Worm (Caenorhabditis elegans) whole organism, dauer: ENCODE measurements around the gene fbxc-14.
"Not testable (repeated sequence)": the region's sequence is repeated elsewhere in the genome, so short reads cannot be mapped to it uniquely, and the experiment has no call there.

Experiments used
- unc-62 ChIP-seq: sonication (generic microtip); optimal IDR thresholded peaks from 2 replicates; lab custom pipeline; 2017; ENCODE audit warnings: missing biosample characterization, missing genetic modification reagents, missing genetic modification characterization

fbxc-14 gene

DNA sequence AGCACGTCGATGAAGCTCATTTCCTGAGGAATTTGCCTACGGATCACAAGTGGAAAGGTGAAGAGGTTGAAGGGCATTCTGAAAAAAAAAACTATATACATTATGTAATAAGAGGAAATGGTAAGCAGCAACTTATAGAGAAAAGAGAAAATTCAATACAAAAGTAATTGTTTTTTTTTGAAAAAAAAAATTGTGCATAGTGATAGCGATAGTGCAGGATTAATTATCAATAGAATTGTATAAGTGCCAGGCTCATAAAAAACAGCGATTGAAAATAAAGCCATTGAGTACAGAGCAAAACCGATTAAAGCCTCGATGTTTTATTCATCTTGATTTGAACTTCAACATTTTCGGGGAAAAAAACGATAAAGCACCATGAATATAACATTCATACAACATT is 1.2 kb upstream of the fbxc-14 start, which contains the start of gene C32B5.15:
C32B5.15 (minus strand) TSS at position 101 of the 400 bp plus-strand sequence.
- no peak for TF ChIP-seq unc-62 (GFP tag; lab: Kevin White, UChicago)

DNA sequence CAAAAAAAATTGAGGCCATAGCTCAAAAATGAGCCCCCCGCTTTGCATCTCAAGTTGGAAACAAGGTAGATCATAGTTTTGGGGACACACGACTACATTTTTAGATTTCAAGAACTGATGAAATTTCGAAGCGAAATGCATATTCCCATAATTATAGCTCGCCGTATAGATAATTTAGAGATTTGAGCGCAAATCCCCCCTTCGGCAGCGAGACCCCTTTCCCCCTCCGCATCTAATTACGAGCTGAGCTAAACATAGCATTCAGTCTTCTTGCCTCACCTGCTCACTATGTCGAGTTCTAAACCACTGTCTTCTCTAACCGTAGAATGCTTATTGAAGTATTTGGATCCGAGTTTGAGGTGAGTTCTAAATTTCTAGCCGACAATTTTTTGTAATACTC is 5.0 kb downstream of the fbxc-14 start, which contains the start of the genes fbxc-17 and fbxc-15:
fbxc-17 (minus strand) TSS at position 101 of the 400 bp plus-strand sequence.
fbxc-15 (plus strand) TSS at position 289 of the 400 bp plus-strand sequence.
- no peak for TF ChIP-seq unc-62 (GFP tag; lab: Kevin White, UChicago)

DNA sequence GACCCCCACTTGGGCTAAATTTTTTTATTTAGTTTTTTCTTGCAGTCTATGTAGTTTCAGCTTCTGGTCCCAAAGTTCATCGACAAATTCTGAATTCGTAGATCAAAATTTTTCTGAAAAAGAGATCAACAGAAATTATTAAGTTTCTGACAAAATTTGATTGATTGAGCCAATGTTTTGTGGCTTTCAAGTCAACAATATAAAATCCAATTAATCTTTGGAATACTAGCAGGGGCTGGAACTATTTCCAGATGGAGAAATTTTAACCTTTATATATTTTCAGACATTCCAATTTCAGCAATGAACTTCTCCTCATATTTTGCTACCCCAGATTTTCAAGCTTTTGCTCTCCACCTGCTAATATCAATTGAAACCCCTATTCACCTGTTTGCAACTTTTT is 8.7 kb downstream of the fbxc-14 start, which contains the start of gene srh-274:
srh-274 (plus strand) TSS at position 301 of the 400 bp plus-strand sequence.
- TF ChIP-seq unc-62 (GFP tag; lab: Kevin White, UChicago), result no peak

ce11 chrII:985703-986102 is 11.6 kb downstream of the fbxc-14 start, which contains the start of gene fbxc-40:
fbxc-40 (plus strand) TSS chrII:986003.
- not testable (repeated sequence) for TF ChIP-seq unc-62 (GFP tag; lab: Kevin White, UChicago)

- TF ChIP-seq unc-62 (GFP tag; lab: Kevin White, UChicago), result no peak
These were observed 14.3 kb downstream of the fbxc-14 start, which contains the start of gene fbxc-39 for ce11 chrII:988437-988836. fbxc-39 (plus strand) TSS chrII:988737.

ce11 chrII:991300-991699 is 17.2 kb downstream of the fbxc-14 start, which contains the start of gene fbxc-42:
fbxc-42 (plus strand) TSS chrII:991600.
- no peak for TF ChIP-seq unc-62 (GFP tag; lab: Kevin White, UChicago)

DNA sequence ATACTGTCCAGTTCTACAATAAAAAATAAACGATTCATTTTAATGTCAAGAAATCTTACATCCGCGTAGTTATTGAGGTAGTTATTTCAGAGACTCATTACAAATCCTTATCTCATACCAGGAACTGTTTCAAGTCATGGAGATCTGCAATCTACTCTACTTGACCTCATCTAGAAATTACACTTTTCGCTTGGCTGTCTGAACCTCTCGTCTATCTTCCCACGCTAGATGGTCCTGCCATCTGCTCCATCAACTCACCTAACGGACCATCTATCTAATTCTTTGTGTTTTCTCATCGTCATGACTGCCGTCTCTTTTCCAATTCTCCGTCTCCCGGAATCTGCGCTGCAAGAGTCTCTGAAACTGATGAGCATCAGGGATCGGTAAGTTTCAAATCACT is 20.1 kb downstream of the fbxc-14 start, which contains the start of gene F45D11.7:
F45D11.7 (plus strand) TSS at position 301 of the 400 bp plus-strand sequence.
- not testable (repeated sequence) for TF ChIP-seq unc-62 (GFP tag; lab: Kevin White, UChicago)

- TF ChIP-seq unc-62 (GFP tag; lab: Kevin White, UChicago), result not testable (repeated sequence)
These were observed 22.0 kb downstream of the fbxc-14 start, which contains the start of gene F45D11.11 for ce11 chrII:996112-996511. F45D11.11 (minus strand) TSS chrII:996212.

ce11 chrII:999493-999892 is 25.4 kb downstream of the fbxc-14 start, which contains the start of gene fbxb-29:
fbxb-29 (minus strand) TSS chrII:999593.
- no peak for TF ChIP-seq unc-62 (GFP tag; lab: Kevin White, UChicago)

ce11 chrII:1001351-1001750 is 27.3 kb downstream of the fbxc-14 start, which contains the start of the genes fbxb-30 and F45D11.5:
fbxb-30 (minus strand) TSS chrII:1001451.
F45D11.5 (plus strand) TSS chrII:1001702.
- TF ChIP-seq unc-62 (GFP tag; lab: Kevin White, UChicago), result no peak

DNA sequence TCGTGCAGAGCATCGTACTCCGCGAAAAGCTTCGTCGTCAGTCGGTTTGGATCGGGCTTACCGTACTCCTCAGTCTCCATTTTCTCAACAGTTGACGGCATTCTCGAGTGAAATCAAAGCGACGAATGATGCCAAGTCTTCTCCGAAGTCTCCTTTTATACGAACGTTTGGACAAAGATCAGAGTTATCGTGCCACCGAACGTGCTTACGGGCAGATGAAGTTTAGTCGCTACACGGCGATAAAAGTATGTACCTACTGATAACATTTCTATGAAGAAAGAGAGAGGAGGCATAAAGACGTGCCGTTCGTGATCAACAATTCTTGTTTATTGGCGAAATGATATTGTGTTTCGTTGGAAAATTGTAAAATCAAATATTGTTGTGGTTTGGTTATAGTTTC is 32.3 kb downstream of the fbxc-14 start, which contains the start of gene F45D11.14:
F45D11.14 (minus strand) TSS at position 101 of the 400 bp plus-strand sequence.
- TF ChIP-seq unc-62 (GFP tag; lab: Kevin White, UChicago), result not testable (repeated sequence)

DNA sequence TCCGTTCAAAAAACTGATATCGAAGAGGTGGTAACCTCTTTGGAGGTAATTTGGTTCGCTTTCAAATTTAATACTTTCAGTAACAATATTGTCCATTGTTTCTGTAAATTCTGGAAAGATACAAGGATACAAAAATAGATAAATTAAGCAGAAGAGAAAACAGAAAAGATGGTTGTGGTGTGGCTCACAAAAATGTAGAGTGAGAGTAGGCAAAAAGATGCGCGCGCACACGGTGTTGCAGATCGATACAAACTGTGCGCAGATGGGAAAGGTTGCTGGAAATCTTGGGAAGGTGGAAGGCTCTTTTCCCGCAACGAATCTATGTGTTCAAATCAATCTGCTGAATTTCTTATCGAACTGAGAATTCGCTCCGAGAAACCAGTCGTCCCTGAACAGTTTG is 50.6 kb downstream of the fbxc-14 start, which contains the start of gene btb-11:
btb-11 (minus strand) TSS at position 101 of the 400 bp plus-strand sequence.
- TF ChIP-seq unc-62 (GFP tag; lab: Kevin White, UChicago), result not testable (repeated sequence)
